Worm (Caenorhabditis elegans) whole organism, L4 larva: ENCODE results near the gene pde-4.

Experiments
- F37D6.2 ChIP-seq: sonication (generic microtip); optimal IDR thresholded peaks from 2 replicates; lab custom pipeline; 2016; ENCODE audit warnings: mild to moderate bottlenecking, missing genetic modification characterization, missing compliant biosample characterization
- F44E2.7 ChIP-seq: fragments of 200-800 bp; sonication (Bioruptor generic); IDR thresholded peaks from 2 replicates; pipeline ENCODE4 v2.1.2; 2022; ENCODE audit warnings: missing genetic modification characterization, missing compliant biosample characterization
- R02D3.7 ChIP-seq: fragments of 150-350 bp; sonication (generic microtip); optimal IDR thresholded peaks from 3 replicates; lab custom pipeline; 2014; ENCODE audit warnings: missing biosample characterization, missing genetic modification characterization
- Y75B8A.6 ChIP-seq: fragments of 200-800 bp; sonication (Bioruptor generic); IDR thresholded peaks from 2 replicates; pipeline ENCODE4 v1.3.6; 2022; ENCODE audit warnings: missing genetic modification reagents, missing genetic modification characterization, missing compliant biosample characterization
- ZK546.5 ChIP-seq, 2 experiments: sonication (generic microtip); optimal IDR thresholded peaks; 2 replicates each; lab custom pipeline; 2017; ENCODE audit warnings: missing biosample characterization in 2 of 2, missing genetic modification characterization in 2 of 2
- aha-1 ChIP-seq: fragments of 150-350 bp; peaks from one replicate; lab custom pipeline; 2014; ENCODE audit warnings: missing biosample characterization, missing genetic modification characterization
- ceh-32 ChIP-seq: sonication (generic microtip); optimal IDR thresholded peaks from 2 replicates; lab custom pipeline; 2016; ENCODE audit warnings: mild to moderate bottlenecking, missing genetic modification characterization, missing compliant biosample characterization; ENCODE audit not compliant: poor library complexity
- ceh-82 ChIP-seq: sonication (generic microtip); optimal IDR thresholded peaks from 2 replicates; lab custom pipeline; 2017; ENCODE audit warnings: missing biosample characterization, missing genetic modification characterization
- cey-2 ChIP-seq: sonication (generic microtip); optimal IDR thresholded peaks from 3 replicates; lab custom pipeline; 2017; ENCODE audit warnings: missing genetic modification characterization, mild to moderate bottlenecking, missing compliant biosample characterization, antibody characterized with exemption, borderline replicate concordance; ENCODE audit not compliant: insufficient read depth
- daf-16 ChIP-seq, 3 experiments: sonication (generic microtip); optimal IDR thresholded peaks; 2 replicates each; lab custom pipeline; 2016 to 2017; ENCODE audit warnings: missing genetic modification characterization in 3 of 3, missing genetic modification reagents in 3 of 3, mild to moderate bottlenecking in 2 of 3, missing compliant biosample characterization in 2 of 3, missing biosample characterization in 1 of 3, moderate library complexity in 1 of 3
- dmd-6 ChIP-seq: fragments of 200-800 bp; sonication (Bioruptor generic); IDR thresholded peaks from 2 replicates; pipeline ENCODE4 v1.3.6; 2022; ENCODE audit warnings: missing genetic modification reagents, missing genetic modification characterization, missing compliant biosample characterization
- dmd-8 ChIP-seq: fragments of 200-800 bp; sonication (Bioruptor generic); IDR thresholded peaks from 2 replicates; pipeline ENCODE4 v1.3.6; 2022; ENCODE audit warnings: missing genetic modification characterization, missing compliant biosample characterization
- dmd-9 ChIP-seq: fragments of 200-800 bp; sonication (Bioruptor generic); IDR thresholded peaks from 2 replicates; pipeline ENCODE4 v1.3.6; 2022; ENCODE audit warnings: missing genetic modification reagents, missing genetic modification characterization, missing compliant biosample characterization
- dpl-1 ChIP-seq: fragments of 150-350 bp; optimal IDR thresholded peaks from 2 replicates; lab custom pipeline; 2014; ENCODE audit warnings: missing biosample characterization, missing genetic modification reagents, missing genetic modification characterization
- fkh-10 ChIP-seq: fragments of 150-350 bp; optimal IDR thresholded peaks from 2 replicates; lab custom pipeline; 2014; ENCODE audit warnings: missing biosample characterization, missing genetic modification reagents, missing genetic modification characterization
- gei-8 ChIP-seq: fragments of 200-800 bp; sonication (Bioruptor generic); optimal IDR thresholded peaks from 2 replicates; lab custom pipeline; 2018; ENCODE audit warnings: mild to moderate bottlenecking, missing genetic modification characterization, missing compliant biosample characterization
- hlh-11 ChIP-seq: fragments of 200-800 bp; sonication (Bioruptor generic); optimal IDR thresholded peaks from 2 replicates; lab custom pipeline; 2018; ENCODE audit warnings: mild to moderate bottlenecking, missing genetic modification characterization, missing compliant biosample characterization
- hlh-30 ChIP-seq: sonication (generic microtip); optimal IDR thresholded peaks from 2 replicates; lab custom pipeline; 2017; ENCODE audit warnings: antibody characterized with exemption, mild to moderate bottlenecking, missing genetic modification characterization, missing compliant biosample characterization; ENCODE audit not compliant: insufficient read depth
- lin-39 ChIP-seq: fragments of 150-350 bp; optimal IDR thresholded peaks from 2 replicates; lab custom pipeline; 2014; ENCODE audit warnings: missing biosample characterization, missing genetic modification reagents, missing genetic modification characterization
- lir-3 ChIP-seq: sonication (generic microtip); optimal IDR thresholded peaks from 2 replicates; lab custom pipeline; 2016; ENCODE audit warnings: mild to moderate bottlenecking, missing genetic modification characterization, missing compliant biosample characterization
- lsy-2 ChIP-seq, 2 experiments: fragments of 150-350 bp in 1 of 2; sonication (generic microtip) in 1 of 2; optimal IDR thresholded peaks; 2 replicates each; lab custom pipeline; 2014 to 2017; ENCODE audit warnings: missing biosample characterization in 2 of 2, missing genetic modification characterization in 2 of 2
- mdl-1 ChIP-seq, 2 experiments: fragments of 150-350 bp in 1 of 2; sonication (generic microtip) in 1 of 2; optimal IDR thresholded peaks; 2 replicates each; lab custom pipeline; 2014 to 2017; ENCODE audit warnings: missing biosample characterization in 2 of 2, missing genetic modification characterization in 2 of 2
- mep-1 ChIP-seq: fragments of 150-350 bp; sonication (generic microtip); optimal IDR thresholded peaks from 3 replicates; lab custom pipeline; 2014; ENCODE audit warnings: missing biosample characterization, missing genetic modification characterization
- nhr-25 ChIP-seq: sonication (generic microtip); optimal IDR thresholded peaks from 2 replicates; lab custom pipeline; 2017; ENCODE audit warnings: missing genetic modification characterization, mild to moderate bottlenecking, missing compliant biosample characterization, antibody characterized with exemption, moderate library complexity, borderline replicate concordance; ENCODE audit not compliant: insufficient read depth
- nhr-28 ChIP-seq: fragments of 150-350 bp; optimal IDR thresholded peaks from 2 replicates; lab custom pipeline; 2014; ENCODE audit warnings: missing biosample characterization, missing genetic modification characterization
- nhr-76 ChIP-seq: fragments of 150-350 bp; optimal IDR thresholded peaks from 2 replicates; lab custom pipeline; 2014; ENCODE audit warnings: missing biosample characterization, missing genetic modification characterization
- php-3 ChIP-seq: fragments of 200-800 bp; sonication (Bioruptor generic); IDR thresholded peaks from 2 replicates; pipeline ENCODE4 v1.3.6; 2022; ENCODE audit warnings: missing genetic modification reagents, missing genetic modification characterization, missing compliant biosample characterization
- pqm-1 ChIP-seq: sonication (generic microtip); optimal IDR thresholded peaks from 2 replicates; lab custom pipeline; 2017; ENCODE audit warnings: missing biosample characterization, missing genetic modification characterization
- rbr-2 ChIP-seq: sonication (generic microtip); optimal IDR thresholded peaks from 2 replicates; lab custom pipeline; 2016; ENCODE audit warnings: missing genotype, missing genetic modification characterization, missing compliant biosample characterization
- skn-1 ChIP-seq: fragments of 150-350 bp; optimal IDR thresholded peaks from 2 replicates; lab custom pipeline; 2014; ENCODE audit warnings: missing biosample characterization, missing genetic modification characterization
- snpc-4 ChIP-seq: fragments of 150-350 bp; optimal IDR thresholded peaks from 2 replicates; lab custom pipeline; 2014; ENCODE audit warnings: missing biosample characterization, missing genetic modification characterization
- unc-130 ChIP-seq: sonication (generic microtip); optimal IDR thresholded peaks from 2 replicates; lab custom pipeline; 2016; ENCODE audit warnings: missing genetic modification reagents, missing genetic modification characterization, missing compliant biosample characterization
- unc-62 ChIP-seq, 3 experiments: fragments of 150-350 bp in 1 of 3; sonication (generic microtip); optimal IDR thresholded peaks in 2 of 3; peaks in 1 of 3; 1 replicate in 1 of 3; 2 replicates in 2 of 3; lab custom pipeline; 2014 to 2017; ENCODE audit warnings: missing biosample characterization in 3 of 3, missing genetic modification characterization in 3 of 3, missing genetic modification reagents in 3 of 3, missing genotype in 1 of 3
- zag-1 ChIP-seq: fragments of 150-350 bp; optimal IDR thresholded peaks from 2 replicates; lab custom pipeline; 2014; ENCODE audit warnings: missing biosample characterization, missing genetic modification characterization

pde-4 gene

ce11 chrII:7623466-7623865 lies 27.6 kb downstream of the pde-4 start (continued):
- TF ChIP-seq snpc-4 (no peak), unc-130 (no peak)

ce11 chrII:7621513-7621912 lies 29.5 kb downstream of the pde-4 start:
- TF ChIP-seq lin-39 (no peak), mdl-1 (tag; optimal IDR thresholded peaks at IDR 0.05; lab: Kevin White, UChicago) (peak in 1 of 2 experiments; percentile 19), aha-1 (peak; percentile 20), dpl-1 (GFP tag; lab: Kevin White, UChicago) (no peak), unc-62 (GFP tag; optimal IDR thresholded peaks at IDR 0.05 in 1 of 2; lab: Kevin White, UChicago) (peak in 1 of 2 experiments; percentile 70), unc-62 (tag; optimal IDR thresholded peaks at IDR 0.05; lab: Kevin White, UChicago) (no peak), hlh-30 (peak; percentile 57)

ce11 chrII:7620413-7620812 lies 30.6 kb downstream of the pde-4 start, which contains the start of gene R07G3.8:
TSS of gene R07G3.8 (minus strand) at chrII:7620513.
- TF ChIP-seq unc-130: no peak
- TF ChIP-seq nhr-25 (tag; lab: Kevin White, UChicago): no peak
- no peak for TF ChIP-seq rbr-2 (tag; lab: Kevin White, UChicago)
- no peak for TF ChIP-seq F44E2.7 (GFP tag; lab: Robert Waterston, UW)
- TF ChIP-seq dmd-9 (GFP tag; lab: Robert Waterston, UW): no peak
- TF ChIP-seq unc-62 (GFP tag; optimal IDR thresholded peaks at IDR 0.05 in 1 of 2; lab: Kevin White, UChicago): no peak
- no peak for TF ChIP-seq unc-62 (tag; optimal IDR thresholded peaks at IDR 0.05; lab: Kevin White, UChicago)
- no peak for TF ChIP-seq Y75B8A.6 (GFP tag; lab: Robert Waterston, UW)
- no peak for TF ChIP-seq fkh-10 (GFP tag; lab: Kevin White, UChicago)
- TF ChIP-seq cey-2: no peak
- no peak for TF ChIP-seq snpc-4

ce11 chrII:7618212-7618611 lies 32.8 kb downstream of the pde-4 start:
- no peak for TF ChIP-seq daf-16 (GFP tag; optimal IDR thresholded peaks at IDR 0.05; lab: Kevin White, UChicago)
- TF ChIP-seq daf-16 (tag; optimal IDR thresholded peaks at IDR 0.05; lab: Kevin White, UChicago): peak; percentile 18
- TF ChIP-seq zag-1: no peak
- TF ChIP-seq lir-3 (tag; lab: Kevin White, UChicago): no peak
- TF ChIP-seq R02D3.7 (tag; lab: Kevin White, UChicago): no peak
- no peak for TF ChIP-seq ceh-82 (tag; lab: Kevin White, UChicago)
- TF ChIP-seq aha-1: peak; percentile 63
- no peak for TF ChIP-seq F37D6.2 (tag; lab: Kevin White, UChicago)
- no peak for TF ChIP-seq hlh-11
- TF ChIP-seq lsy-2 (tag; optimal IDR thresholded peaks at IDR 0.05; lab: Kevin White, UChicago): peak; percentile 4 to 23
- TF ChIP-seq dmd-6 (GFP tag; lab: Robert Waterston, UW): 0 out of 2 replicates have a peak, but pooled peaks have one; percentile 19
- peak; percentile 11 for TF ChIP-seq mep-1 (tag; lab: Kevin White, UChicago)
- peak; percentile 72 for TF ChIP-seq nhr-28 (tag; lab: Kevin White, UChicago)
- no peak for TF ChIP-seq ceh-32 (tag; lab: Kevin White, UChicago)
- TF ChIP-seq dmd-8 (GFP tag; lab: Robert Waterston, UW): no peak
- TF ChIP-seq mdl-1 (tag; optimal IDR thresholded peaks at IDR 0.05; lab: Kevin White, UChicago): no peak
- no peak for TF ChIP-seq dpl-1 (GFP tag; lab: Kevin White, UChicago)
- no peak for TF ChIP-seq nhr-76 (tag; lab: Kevin White, UChicago)
- TF ChIP-seq gei-8 (GFP tag; lab: Kevin White, UChicago): no peak
- TF ChIP-seq pqm-1 (tag; lab: Kevin White, UChicago): peak; percentile 92
- no peak for TF ChIP-seq php-3 (GFP tag; lab: Robert Waterston, UW)
- TF ChIP-seq skn-1 (tag; lab: Kevin White, UChicago): no peak
- no peak for TF ChIP-seq ZK546.5 (tag; optimal IDR thresholded peaks at IDR 0.05; lab: Kevin White, UChicago)
